Worm (Caenorhabditis elegans): ENCODE measurements around the gene F27B3.8.

F27B3.8 gene

ce11 chrIII:6607067-6607466 is 27.6 kb downstream of the F27B3.8 start:
- TF ChIP-seq T22C8.4 (GFP tag; IDR thresholded peaks at IDR 0.05) (no peak), tab-1 (GFP tag; IDR thresholded peaks at IDR 0.05) (no peak), cog-1 (tag; optimal IDR thresholded peaks at IDR 0.05) (no peak), ztf-29 (GFP tag; IDR thresholded peaks at IDR 0.05) (no peak), klf-2 (GFP tag; conservative IDR thresholded peaks at IDR 0.05) (no peak), ref-1 (GFP tag; conservative IDR thresholded peaks at IDR 0.05) (no peak), ztf-23 (GFP tag; IDR thresholded peaks at IDR 0.05) (no peak), flt-1 (GFP tag; IDR thresholded peaks at IDR 0.05) (no peak)

- no peak for TF ChIP-seq cog-1 (tag; optimal IDR thresholded peaks at IDR 0.05)
Observed at ce11 chrIII:6607646-6608045, 28.1 kb downstream of the F27B3.8 start.

- no peak for TF ChIP-seq tab-1 (GFP tag; IDR thresholded peaks at IDR 0.05)
Observed at ce11 chrIII:6608101-6608672, 28.7 kb downstream of the F27B3.8 start, which contains the start of the genes mdh-2 and F20H11.4. mdh-2 (minus strand) TSS chrIII:6608106. F20H11.4 (plus strand) TSS chrIII:6608622.

ce11 chrIII:6610522-6610921 is 31.0 kb downstream of the F27B3.8 start, which contains the start of gene srh-40:
srh-40 (plus strand) TSS chrIII:6610822.
- TF ChIP-seq ref-1 (GFP tag; conservative IDR thresholded peaks at IDR 0.05) = no peak
- no peak for TF ChIP-seq cog-1 (tag; optimal IDR thresholded peaks at IDR 0.05)
- no peak for TF ChIP-seq med-1 (GFP tag; optimal IDR thresholded peaks at IDR 0.05; ENCODE audit: insufficient read depth)
- TF ChIP-seq T22C8.4 (GFP tag; IDR thresholded peaks at IDR 0.05) = no peak
- TF ChIP-seq klf-2 (GFP tag; conservative IDR thresholded peaks at IDR 0.05) = no peak
- no peak for TF ChIP-seq tab-1 (GFP tag; IDR thresholded peaks at IDR 0.05)
- no peak for TF ChIP-seq ztf-29 (GFP tag; IDR thresholded peaks at IDR 0.05)
- TF ChIP-seq flt-1 (GFP tag; IDR thresholded peaks at IDR 0.05) = no peak
- no peak for TF ChIP-seq ztf-23 (GFP tag; IDR thresholded peaks at IDR 0.05)

- TF ChIP-seq med-1 (GFP tag; optimal IDR thresholded peaks at IDR 0.05; ENCODE audit: insufficient read depth) = no peak
- TF ChIP-seq ref-1 (GFP tag; conservative IDR thresholded peaks at IDR 0.05) = no peak
- no peak for TF ChIP-seq ztf-29 (GFP tag; IDR thresholded peaks at IDR 0.05)
Observed at ce11 chrIII:6612282-6612681, 32.8 kb downstream of the F27B3.8 start, which contains the start of gene ctsa-4.2. ctsa-4.2 (plus strand) TSS chrIII:6612528.

ce11 chrIII:6615064-6615463 is 35.6 kb downstream of the F27B3.8 start, which contains the start of gene cmtr-2:
cmtr-2 (plus strand) TSS chrIII:6615414.
- no peak for TF ChIP-seq ztf-29 (GFP tag; IDR thresholded peaks at IDR 0.05)

ce11 chrIII:6619952-6620351 is 40.5 kb downstream of the F27B3.8 start, which contains the start of gene C13B9.2:
C13B9.2 (plus strand) TSS chrIII:6620252.
- no peak for TF ChIP-seq ztf-23 (GFP tag; IDR thresholded peaks at IDR 0.05)
- TF ChIP-seq cog-1 (tag; optimal IDR thresholded peaks at IDR 0.05) = no peak
- TF ChIP-seq ref-1 (GFP tag; conservative IDR thresholded peaks at IDR 0.05) = no peak

- TF ChIP-seq tab-1 (GFP tag; IDR thresholded peaks at IDR 0.05) (no peak), ztf-29 (GFP tag; IDR thresholded peaks at IDR 0.05) (no peak), klf-2 (GFP tag; conservative IDR thresholded peaks at IDR 0.05) (no peak)
Observed at ce11 chrIII:6624872-6625271, 45.4 kb downstream of the F27B3.8 start, which contains the start of gene copd-1. copd-1 (minus strand) TSS chrIII:6624972.

ce11 chrIII:6625317-6625716 is 45.8 kb downstream of the F27B3.8 start:
- TF ChIP-seq klf-2 (GFP tag; conservative IDR thresholded peaks at IDR 0.05) (no peak), T22C8.4 (GFP tag; IDR thresholded peaks at IDR 0.05) (no peak), ztf-29 (GFP tag; IDR thresholded peaks at IDR 0.05) (no peak), med-1 (GFP tag; optimal IDR thresholded peaks at IDR 0.05; ENCODE audit: insufficient read depth) (no peak), tab-1 (GFP tag; IDR thresholded peaks at IDR 0.05) (no peak), ztf-23 (GFP tag; IDR thresholded peaks at IDR 0.05) (no peak), flt-1 (GFP tag; IDR thresholded peaks at IDR 0.05) (no peak), ref-1 (GFP tag; conservative IDR thresholded peaks at IDR 0.05) (no peak), cog-1 (tag; optimal IDR thresholded peaks at IDR 0.05) (no peak)

ce11 chrIII:6627876-6628275 is 48.4 kb downstream of the F27B3.8 start:
- 0 out of 2 replicates have a peak, but pooled peaks have one; percentile 44 for TF ChIP-seq T22C8.4 (GFP tag; IDR thresholded peaks at IDR 0.05)
